Fruit fly (Drosophila melanogaster) S2 (cell line): ENCODE measurements around the gene B9d1.

Experiments
- CG8478 ChIP-seq: fragments of >200 bp; optimal IDR thresholded peaks from 2 replicates; lab custom pipeline; 2018
- CTCF ChIP-seq, 2 experiments: fragments of >200 bp; optimal IDR thresholded peaks; 2 replicates each; lab custom pipeline; 2018

B9d1 gene

dm6 chr3R:15467991-15468764 is 13.5 kb upstream of the B9d1 start:
- TF ChIP-seq CG8478 (no peak), CTCF (optimal IDR thresholded peaks at IDR 0.05; lab: Kevin White, UChicago) (peak; percentile 45 to 63)

dm6 chr3R:15471742-15472141 is 10.0 kb upstream of the B9d1 start:
- TF ChIP-seq CG8478 = no peak
- TF ChIP-seq CTCF (optimal IDR thresholded peaks at IDR 0.05; lab: Kevin White, UChicago) = no peak

dm6 chr3R:15472753-15473212 is 8.9 kb upstream of the B9d1 start:
- TF ChIP-seq CTCF (optimal IDR thresholded peaks at IDR 0.05; lab: Kevin White, UChicago) = no peak
- no peak for TF ChIP-seq CG8478

dm6 chr3R:15473360-15473938 is 8.3 kb upstream of the B9d1 start:
- TF ChIP-seq CTCF (optimal IDR thresholded peaks at IDR 0.05; lab: Kevin White, UChicago) (no peak), CG8478 (no peak)

- TF ChIP-seq CG8478 (no peak), CTCF (optimal IDR thresholded peaks at IDR 0.05; lab: Kevin White, UChicago) (no peak)
Measured at dm6 chr3R:15474820-15475219, 6.9 kb upstream of the B9d1 start.

- TF ChIP-seq CTCF (optimal IDR thresholded peaks at IDR 0.05; lab: Kevin White, UChicago) (no peak), CG8478 (no peak)
Measured at dm6 chr3R:15475973-15476692, 5.6 kb upstream of the B9d1 start, which contains the start of gene AdamTS-A. AdamTS-A (minus strand) TSS chr3R:15476193.

- TF ChIP-seq CG8478 (no peak), CTCF (optimal IDR thresholded peaks at IDR 0.05; lab: Kevin White, UChicago) (no peak)
Measured at dm6 chr3R:15480068-15480467, 1.6 kb upstream of the B9d1 start.

dm6 chr3R:15482858-15483257 is 1.2 kb downstream of the B9d1 start, which contains the start of gene Rh6:
Rh6 (plus strand) TSS chr3R:15483158.
- TF ChIP-seq CG8478 = no peak

dm6 chr3R:15485296-15485695 is 3.6 kb downstream of the B9d1 start, which contains the start of gene Trissin:
Trissin (minus strand) TSS chr3R:15485396.
- no peak for TF ChIP-seq CG8478

- TF ChIP-seq CTCF (optimal IDR thresholded peaks at IDR 0.05; lab: Kevin White, UChicago) = peak; percentile 50 to 52
- no peak for TF ChIP-seq CG8478
Measured at dm6 chr3R:15485866-15486265, 4.2 kb downstream of the B9d1 start, which contains the start of gene obe. obe (plus strand) TSS chr3R:15486050.

dm6 chr3R:15493211-15493610 is 11.5 kb downstream of the B9d1 start:
- TF ChIP-seq CTCF (optimal IDR thresholded peaks at IDR 0.05; lab: Kevin White, UChicago) (peak; percentile 67 to 88), CG8478 (no peak)

dm6 chr3R:15494302-15494701 is 12.6 kb downstream of the B9d1 start, which contains the start of gene maca:
maca (plus strand) TSS chr3R:15494602.
- TF ChIP-seq CTCF (optimal IDR thresholded peaks at IDR 0.05; lab: Kevin White, UChicago) (no peak), CG8478 (no peak)

dm6 chr3R:15507760-15508159 is 26.1 kb downstream of the B9d1 start:
- no peak for TF ChIP-seq CG8478
- no peak for TF ChIP-seq CTCF (optimal IDR thresholded peaks at IDR 0.05; lab: Kevin White, UChicago)

- TF ChIP-seq CTCF (optimal IDR thresholded peaks at IDR 0.05; lab: Kevin White, UChicago) = no peak
- TF ChIP-seq CG8478 = no peak
Measured at dm6 chr3R:15508631-15509030, 26.9 kb downstream of the B9d1 start, which contains the start of gene CG44014. CG44014 (minus strand) TSS chr3R:15508886.

dm6 chr3R:15509817-15510216 is 28.1 kb downstream of the B9d1 start, which contains the start of gene CG44013:
CG44013 (minus strand) TSS chr3R:15509917.
- TF ChIP-seq CTCF (optimal IDR thresholded peaks at IDR 0.05; lab: Kevin White, UChicago) (no peak), CG8478 (no peak)

- no peak for TF ChIP-seq CG8478
- no peak for TF ChIP-seq CTCF (optimal IDR thresholded peaks at IDR 0.05; lab: Kevin White, UChicago)
Measured at dm6 chr3R:15512249-15512648, 30.5 kb downstream of the B9d1 start.
